Fruit fly (Drosophila melanogaster) whole organism, adult: ENCODE measurements around the gene Diedel.

ENCODE experiments used
- CG11617 ChIP-seq: fragments of 200-800 bp; sonication (Bioruptor generic); optimal IDR thresholded peaks from 2 replicates; lab custom pipeline; 2017; ENCODE audit warnings: mild to moderate bottlenecking, missing biosample characterization, missing genetic modification reagents, missing genetic modification characterization
- CG12768 ChIP-seq: fragments of 200-800 bp; sonication (Bioruptor generic); optimal IDR thresholded peaks from 2 replicates; lab custom pipeline; 2017; ENCODE audit warnings: missing biosample characterization, missing genetic modification characterization, mild to moderate bottlenecking, moderate library complexity, missing genetic modification reagents
- CG14711 ChIP-seq: fragments of 200-800 bp; sonication (Bioruptor generic); optimal IDR thresholded peaks from 2 replicates; lab custom pipeline; 2018; ENCODE audit warnings: missing biosample characterization, mild to moderate bottlenecking, missing genetic modification characterization, moderate library complexity
- CG1620 ChIP-seq: fragments of 200-800 bp; sonication (Bioruptor generic); optimal IDR thresholded peaks from 2 replicates; lab custom pipeline; 2016; ENCODE audit warnings: missing biosample characterization, missing genetic modification characterization
- CG33017 ChIP-seq: fragments of 200-800 bp; sonication (Bioruptor generic); optimal IDR thresholded peaks from 2 replicates; lab custom pipeline; 2018; ENCODE audit warnings: missing biosample characterization, mild to moderate bottlenecking, missing genetic modification characterization, moderate library complexity
- CG5204 ChIP-seq: fragments of 200-800 bp; sonication (Bioruptor generic); optimal IDR thresholded peaks from 2 replicates; lab custom pipeline; 2016; ENCODE audit warnings: missing biosample characterization, missing genetic modification characterization
- CG7045 ChIP-seq: fragments of 200-800 bp; sonication (Bioruptor generic); optimal IDR thresholded peaks from 2 replicates; lab custom pipeline; 2017; ENCODE audit warnings: missing biosample characterization, mild to moderate bottlenecking, missing genetic modification characterization
- CG7101 ChIP-seq: fragments of 200-800 bp; sonication (Bioruptor generic); optimal IDR thresholded peaks from 2 replicates; lab custom pipeline; 2018; ENCODE audit warnings: missing biosample characterization, mild to moderate bottlenecking, missing genetic modification characterization, moderate library complexity
- Clk ChIP-seq: fragments of 200-800 bp; sonication (Bioruptor generic); optimal IDR thresholded peaks from 2 replicates; lab custom pipeline; 2017; ENCODE audit warnings: missing biosample characterization, missing genetic modification characterization
- Hr96 ChIP-seq: fragments of 200-800 bp; sonication (Bioruptor generic); optimal IDR thresholded peaks from 2 replicates; lab custom pipeline; 2016; ENCODE audit warnings: missing biosample characterization, missing genetic modification characterization
- Mnt ChIP-seq: fragments of 200-800 bp; sonication (Bioruptor generic); optimal IDR thresholded peaks from 2 replicates; lab custom pipeline; 2016; ENCODE audit warnings: missing biosample characterization, mild to moderate bottlenecking, missing genetic modification characterization
- bab1 ChIP-seq: fragments of 200-800 bp; sonication (Bioruptor generic); optimal IDR thresholded peaks from 3 replicates; lab custom pipeline; 2019; ENCODE audit warnings: missing biosample characterization, mild to moderate bottlenecking, missing genetic modification characterization, moderate library complexity
- cic ChIP-seq: fragments of 200-800 bp; sonication (Bioruptor generic); optimal IDR thresholded peaks from 2 replicates; lab custom pipeline; 2017; ENCODE audit warnings: missing biosample characterization, mild to moderate bottlenecking, missing genetic modification characterization, moderate library complexity
- cnc ChIP-seq, 2 experiments: fragments of >200 bp; optimal IDR thresholded peaks; 2 replicates each; lab custom pipeline; 2017
- kay ChIP-seq: fragments of 200-800 bp; sonication (Bioruptor generic); peaks from one replicate; lab custom pipeline; 2016; ENCODE audit warnings: missing biosample characterization, missing genetic modification characterization, borderline replicate concordance
- ovo ChIP-seq: fragments of 200-800 bp; sonication (Bioruptor generic); optimal IDR thresholded peaks from 2 replicates; lab custom pipeline; 2016; ENCODE audit warnings: missing biosample characterization, missing genetic modification characterization
- pad ChIP-seq: fragments of 200-800 bp; sonication (Bioruptor generic); optimal IDR thresholded peaks from 3 replicates; lab custom pipeline; 2017; ENCODE audit warnings: missing biosample characterization, missing genetic modification characterization, mild to moderate bottlenecking, moderate library complexity, missing genetic modification reagents
- tj ChIP-seq: fragments of 200-800 bp; sonication (Bioruptor generic); optimal IDR thresholded peaks from 3 replicates; lab custom pipeline; 2017; ENCODE audit warnings: missing biosample characterization, mild to moderate bottlenecking, missing genetic modification characterization, moderate library complexity
- toe ChIP-seq: fragments of 200-800 bp; sonication (Bioruptor generic); optimal IDR thresholded peaks from 2 replicates; lab custom pipeline; 2016; ENCODE audit warnings: missing biosample characterization, missing genetic modification characterization

The Diedel gene

DNA sequence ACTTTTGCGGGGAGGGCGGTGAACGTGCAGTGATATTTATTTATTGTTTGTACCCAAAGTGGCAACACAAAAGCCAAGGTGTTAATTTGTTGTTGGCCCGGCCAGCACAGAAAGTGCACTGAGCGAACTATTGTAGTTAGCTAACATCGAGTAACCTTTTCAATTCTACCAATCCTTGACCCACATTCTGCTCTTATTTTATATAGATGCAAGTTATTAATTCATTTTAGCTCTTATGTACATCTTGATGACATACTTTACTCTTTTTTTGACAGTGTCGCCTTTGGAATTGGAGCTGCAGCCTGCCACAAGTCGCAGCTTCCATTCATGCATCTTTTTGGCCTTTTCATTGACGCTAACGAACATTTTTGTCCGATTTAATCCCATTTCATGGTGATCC, 44.8 kb downstream of the Diedel start:
- TF ChIP-seq bab1 (GFP tag; lab: Kevin White, UChicago): no peak
- TF ChIP-seq CG7101 (tag; lab: Kevin White, UChicago): no peak
- TF ChIP-seq tj: no peak
- no peak for TF ChIP-seq CG33017
- TF ChIP-seq CG11617 (GFP tag; lab: Kevin White, UChicago): no peak
- TF ChIP-seq Hr96: no peak
- no peak for TF ChIP-seq toe (GFP tag; lab: Kevin White, UChicago)
- no peak for TF ChIP-seq CG12768 (GFP tag; lab: Kevin White, UChicago)

DNA sequence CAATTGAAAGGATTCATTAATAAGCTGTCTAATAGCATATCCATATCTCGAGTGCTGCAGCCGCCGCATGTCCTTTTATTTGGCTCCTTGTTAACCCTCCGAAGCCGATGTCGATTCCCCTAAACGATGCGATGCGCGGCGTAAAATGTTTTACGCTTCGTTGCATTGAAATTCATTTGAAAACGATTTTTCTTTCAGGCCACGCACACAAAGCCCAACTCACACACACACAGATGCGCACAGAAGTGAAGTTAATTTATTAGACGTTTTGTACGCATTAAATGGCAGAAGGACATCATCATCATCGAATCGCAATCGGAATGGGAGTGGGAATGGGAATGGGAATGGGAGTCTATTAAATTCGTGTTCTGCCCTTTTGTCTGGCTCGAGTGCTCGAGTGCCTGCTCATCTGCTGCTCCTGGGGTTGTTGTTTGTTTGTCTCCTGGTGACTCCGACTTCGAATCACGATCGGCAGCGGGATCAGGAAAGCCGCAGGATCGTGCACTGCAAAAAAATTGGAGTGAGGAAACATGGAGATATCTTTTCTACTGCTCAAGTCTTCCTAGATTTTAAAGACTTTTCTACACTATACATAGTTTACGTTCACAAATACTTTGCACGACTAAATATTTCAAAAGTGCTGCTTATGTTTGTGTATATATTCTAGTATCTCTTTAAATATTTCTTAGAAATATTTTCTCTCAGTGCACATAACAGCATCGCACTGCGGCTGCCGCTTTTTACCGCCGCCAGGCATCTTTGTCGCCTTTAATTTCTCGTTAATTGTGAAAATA, 47.5 kb downstream of the Diedel start:
- TF ChIP-seq CG12768 (GFP tag; lab: Kevin White, UChicago) (no peak), bab1 (GFP tag; lab: Kevin White, UChicago) (no peak), CG7045 (no peak), CG14711 (tag; lab: Kevin White, UChicago) (no peak), kay (no peak), ovo (GFP tag; lab: Kevin White, UChicago) (no peak), cic (no peak), cnc (optimal IDR thresholded peaks at IDR 0.05; lab: Kevin White, UChicago) (no peak), Mnt (GFP tag; lab: Kevin White, UChicago) (no peak), CG7101 (tag; lab: Kevin White, UChicago) (no peak), CG33017 (no peak), CG5204 (GFP tag; lab: Kevin White, UChicago) (no peak), CG1620 (GFP tag; lab: Kevin White, UChicago) (no peak), Clk (GFP tag; lab: Kevin White, UChicago) (no peak), toe (GFP tag; lab: Kevin White, UChicago) (no peak), pad (GFP tag; lab: Kevin White, UChicago) (no peak), tj (no peak), Hr96 (no peak), CG11617 (GFP tag; lab: Kevin White, UChicago) (no peak)
